Worm (Caenorhabditis elegans) whole organism, L2 larva: ENCODE measurements around the gene M02D8.3.
"Not testable (repeated sequence)": the region's sequence is repeated elsewhere in the genome, so short reads cannot be mapped to it uniquely, and the experiment has no call there.

Experiments used
- C34F6.9 ChIP-seq: fragments of 150-350 bp; optimal IDR thresholded peaks from 2 replicates; lab custom pipeline; 2014; ENCODE audit warnings: missing biosample characterization, missing genetic modification characterization
- F13H6.1 ChIP-seq: sonication (generic microtip); optimal IDR thresholded peaks from 2 replicates; lab custom pipeline; 2016; ENCODE audit warnings: missing genetic modification characterization, missing compliant biosample characterization
- R02D3.7 ChIP-seq: fragments of 150-350 bp; optimal IDR thresholded peaks from 2 replicates; lab custom pipeline; 2014; ENCODE audit warnings: missing biosample characterization, missing genetic modification characterization
- Y55F3AM.14 ChIP-seq: fragments of 200-800 bp; sonication (Bioruptor generic); optimal IDR thresholded peaks from 2 replicates; lab custom pipeline; 2018; ENCODE audit warnings: mild to moderate bottlenecking, missing genetic modification characterization, missing compliant biosample characterization
- ZK546.5 ChIP-seq: sonication (generic microtip); optimal IDR thresholded peaks from 2 replicates; lab custom pipeline; 2017; ENCODE audit warnings: missing biosample characterization, missing genetic modification characterization
- alr-1 ChIP-seq: fragments of 150-350 bp; optimal IDR thresholded peaks from 2 replicates; lab custom pipeline; 2014; ENCODE audit warnings: missing biosample characterization, missing genetic modification characterization
- aly-2 ChIP-seq: fragments of 150-350 bp; optimal IDR thresholded peaks from 2 replicates; lab custom pipeline; 2014; ENCODE audit warnings: missing biosample characterization, missing genetic modification characterization
- ama-1 ChIP-seq: fragments of 150-350 bp; optimal IDR thresholded peaks from 2 replicates; lab custom pipeline; 2018; ENCODE audit warnings: inconsistent platforms
- blmp-1 ChIP-seq: sonication (generic microtip); optimal IDR thresholded peaks from 2 replicates; lab custom pipeline; 2017; ENCODE audit warnings: missing genetic modification characterization, mild to moderate bottlenecking, missing compliant biosample characterization, antibody characterized with exemption, moderate library complexity; ENCODE audit not compliant: insufficient read depth
- ceh-16 ChIP-seq: fragments of 150-350 bp; optimal IDR thresholded peaks from 2 replicates; lab custom pipeline; 2014; ENCODE audit warnings: missing biosample characterization, missing genetic modification characterization
- ceh-82 ChIP-seq: fragments of 150-350 bp; optimal IDR thresholded peaks from 2 replicates; lab custom pipeline; 2014; ENCODE audit warnings: missing biosample characterization, missing genetic modification characterization
- crh-2 ChIP-seq: sonication (generic microtip); optimal IDR thresholded peaks from 2 replicates; lab custom pipeline; 2017; ENCODE audit warnings: missing biosample characterization, missing genetic modification characterization
- dmd-4 ChIP-seq: sonication (generic microtip); optimal IDR thresholded peaks from 2 replicates; lab custom pipeline; 2017; ENCODE audit warnings: missing biosample characterization, missing genetic modification characterization
- egl-27 ChIP-seq: sonication (generic microtip); optimal IDR thresholded peaks from 3 replicates; lab custom pipeline; 2017; ENCODE audit warnings: missing biosample characterization, missing genetic modification reagents, missing genetic modification characterization
- elt-1 ChIP-seq: fragments of 150-350 bp; optimal IDR thresholded peaks from 2 replicates; lab custom pipeline; 2014; ENCODE audit warnings: missing biosample characterization, missing genetic modification characterization
- elt-3 ChIP-seq: sonication (generic microtip); optimal IDR thresholded peaks from 2 replicates; lab custom pipeline; 2017; ENCODE audit warnings: missing biosample characterization, missing genetic modification characterization
- fos-1 ChIP-seq: fragments of 150-350 bp; optimal IDR thresholded peaks from 2 replicates; lab custom pipeline; 2014; ENCODE audit warnings: missing biosample characterization, missing genetic modification characterization
- gmeb-1 ChIP-seq: fragments of 150-350 bp; optimal IDR thresholded peaks from 2 replicates; lab custom pipeline; 2014; ENCODE audit warnings: missing biosample characterization, missing genetic modification characterization
- lin-11 ChIP-seq: fragments of 150-350 bp; sonication (generic microtip); optimal IDR thresholded peaks from 2 replicates; lab custom pipeline; 2014; ENCODE audit warnings: missing biosample characterization, missing genetic modification characterization, inconsistent platforms, mixed read lengths
- lin-13 ChIP-seq: fragments of 150-350 bp; optimal IDR thresholded peaks from 2 replicates; lab custom pipeline; 2014; ENCODE audit warnings: missing biosample characterization, missing genetic modification reagents, missing genetic modification characterization
- lin-39 ChIP-seq: fragments of 150-350 bp; optimal IDR thresholded peaks from 2 replicates; lab custom pipeline; 2014; ENCODE audit warnings: missing biosample characterization, missing genetic modification reagents, missing genetic modification characterization
- lsy-2 ChIP-seq, 2 experiments: fragments of 150-350 bp in 1 of 2; sonication (generic microtip) in 1 of 2; optimal IDR thresholded peaks; 2 replicates each; lab custom pipeline; 2014 to 2017; ENCODE audit warnings: missing biosample characterization in 2 of 2, missing genetic modification characterization in 2 of 2
- mab-5 ChIP-seq: fragments of 150-350 bp; optimal IDR thresholded peaks from 2 replicates; lab custom pipeline; 2014; ENCODE audit warnings: missing biosample characterization, missing genetic modification characterization
- mbf-1 ChIP-seq: sonication (generic microtip); optimal IDR thresholded peaks from 2 replicates; lab custom pipeline; 2017; ENCODE audit warnings: missing biosample characterization, missing genetic modification characterization
- mdl-1 ChIP-seq, 2 experiments: fragments of 150-350 bp in 1 of 2; sonication (generic microtip) in 1 of 2; optimal IDR thresholded peaks; 2 replicates each; lab custom pipeline; 2017; ENCODE audit warnings: missing biosample characterization in 2 of 2, missing genetic modification characterization in 2 of 2
- nhr-10 ChIP-seq: sonication (generic microtip); optimal IDR thresholded peaks from 2 replicates; lab custom pipeline; 2017; ENCODE audit warnings: missing biosample characterization, missing genetic modification characterization
- nhr-11 ChIP-seq: fragments of 150-350 bp; optimal IDR thresholded peaks from 2 replicates; lab custom pipeline; 2014; ENCODE audit warnings: missing biosample characterization, missing genetic modification characterization
- nhr-12 ChIP-seq: fragments of 150-350 bp; optimal IDR thresholded peaks from 2 replicates; lab custom pipeline; 2014; ENCODE audit warnings: missing biosample characterization, missing genetic modification characterization
- nhr-129 ChIP-seq: fragments of 150-350 bp; optimal IDR thresholded peaks from 2 replicates; lab custom pipeline; 2014; ENCODE audit warnings: missing biosample characterization, missing genetic modification characterization
- nhr-21 ChIP-seq: fragments of 150-350 bp; optimal IDR thresholded peaks from 2 replicates; lab custom pipeline; 2014; ENCODE audit warnings: missing biosample characterization, missing genetic modification characterization
- nhr-23 ChIP-seq: fragments of 150-350 bp; optimal IDR thresholded peaks from 2 replicates; lab custom pipeline; 2014; ENCODE audit warnings: missing biosample characterization, missing genetic modification reagents, missing genetic modification characterization
- nhr-237 ChIP-seq: fragments of 150-350 bp; optimal IDR thresholded peaks from 2 replicates; lab custom pipeline; 2014; ENCODE audit warnings: missing biosample characterization, missing genetic modification characterization
- nhr-25 ChIP-seq: fragments of 150-350 bp; sonication (generic microtip); optimal IDR thresholded peaks from 3 replicates; lab custom pipeline; 2014; ENCODE audit warnings: missing biosample characterization, missing genetic modification characterization
- nhr-6 ChIP-seq: fragments of 150-350 bp; optimal IDR thresholded peaks from 2 replicates; lab custom pipeline; 2014; ENCODE audit warnings: missing biosample characterization, missing genetic modification characterization
- nhr-77 ChIP-seq: fragments of 150-350 bp; optimal IDR thresholded peaks from 2 replicates; lab custom pipeline; 2014; ENCODE audit warnings: missing biosample characterization, missing genetic modification characterization
- peb-1 ChIP-seq: fragments of 150-350 bp; optimal IDR thresholded peaks from 2 replicates; lab custom pipeline; 2014; ENCODE audit warnings: missing biosample characterization, missing genetic modification characterization
- sem-4 ChIP-seq: fragments of 150-350 bp; optimal IDR thresholded peaks from 2 replicates; lab custom pipeline; 2014; ENCODE audit warnings: missing biosample characterization, missing genetic modification reagents, missing genetic modification characterization
- skn-1 ChIP-seq: sonication (generic microtip); optimal IDR thresholded peaks from 2 replicates; lab custom pipeline; 2017; ENCODE audit warnings: missing biosample characterization, missing genetic modification characterization
- sma-3 ChIP-seq: sonication (generic microtip); optimal IDR thresholded peaks from 2 replicates; lab custom pipeline; 2016; ENCODE audit warnings: missing genetic modification reagents, missing genetic modification characterization, missing compliant biosample characterization
- sma-9 ChIP-seq, 2 experiments: fragments of 150-350 bp in 1 of 2; sonication (generic microtip) in 1 of 2; optimal IDR thresholded peaks; 2 replicates each; lab custom pipeline; 2014 to 2016; ENCODE audit warnings: missing genetic modification characterization in 2 of 2, mild to moderate bottlenecking in 1 of 2, missing biosample characterization in 1 of 2, missing compliant biosample characterization in 1 of 2, missing genetic modification reagents in 1 of 2, moderate library complexity in 1 of 2
- snpc-4 ChIP-seq: fragments of 150-350 bp; optimal IDR thresholded peaks from 2 replicates; lab custom pipeline; 2014; ENCODE audit warnings: missing biosample characterization, missing genetic modification characterization
- unc-39 ChIP-seq: fragments of 150-350 bp; optimal IDR thresholded peaks from 2 replicates; lab custom pipeline; 2014; ENCODE audit warnings: missing biosample characterization, missing genetic modification characterization
- unc-55 ChIP-seq: fragments of 150-350 bp; sonication (generic microtip); optimal IDR thresholded peaks from 3 replicates; lab custom pipeline; 2014; ENCODE audit warnings: missing biosample characterization, missing genetic modification reagents, missing genetic modification characterization
- unc-62 ChIP-seq: fragments of 150-350 bp; optimal IDR thresholded peaks from 2 replicates; lab custom pipeline; 2014; ENCODE audit warnings: missing biosample characterization, missing genetic modification reagents, missing genetic modification characterization
- zag-1 ChIP-seq: fragments of 150-350 bp; optimal IDR thresholded peaks from 2 replicates; lab custom pipeline; 2014; ENCODE audit warnings: missing biosample characterization, missing genetic modification characterization
- ztf-1 ChIP-seq: fragments of 200-800 bp; sonication (Bioruptor generic); conservative IDR thresholded peaks from 2 replicates; pipeline ENCODE4 v1.3.6; 2022; ENCODE audit warnings: missing genetic modification characterization, missing compliant biosample characterization
- ztf-11 ChIP-seq: sonication (generic microtip); optimal IDR thresholded peaks from 2 replicates; lab custom pipeline; 2017; ENCODE audit warnings: missing biosample characterization, missing genetic modification characterization
- ztf-4 ChIP-seq: fragments of 150-350 bp; optimal IDR thresholded peaks from 2 replicates; lab custom pipeline; 2014; ENCODE audit warnings: missing biosample characterization, missing genetic modification characterization

Gene M02D8.3

DNA sequence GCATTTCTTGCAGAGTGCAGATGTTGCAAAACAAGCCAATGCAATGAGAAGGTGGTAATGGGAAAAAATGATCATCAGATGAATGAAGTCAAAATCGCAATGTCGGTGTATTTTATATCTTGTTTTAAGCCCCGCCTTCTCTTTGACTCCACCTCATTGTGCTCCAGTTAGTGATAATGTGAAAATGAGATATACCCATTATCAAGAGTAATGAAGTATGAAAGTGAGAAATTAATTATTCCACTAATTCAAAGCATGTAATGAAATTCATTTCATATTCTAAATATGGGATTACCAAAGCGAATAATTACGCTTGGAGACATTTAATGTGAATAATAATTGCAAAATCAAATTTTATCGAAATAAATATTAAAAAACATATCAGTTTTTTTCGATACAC lies 5.0 kb downstream of the M02D8.3 start, which contains the start of gene M02D8.6:
M02D8.6 (minus strand) TSS at position 101 of the 400 bp plus-strand sequence.
- not testable (repeated sequence) for TF ChIP-seq lsy-2 (tag; optimal IDR thresholded peaks at IDR 0.05; lab: Kevin White, UChicago); nhr-10; mab-5 (tag; lab: Kevin White, UChicago)

DNA sequence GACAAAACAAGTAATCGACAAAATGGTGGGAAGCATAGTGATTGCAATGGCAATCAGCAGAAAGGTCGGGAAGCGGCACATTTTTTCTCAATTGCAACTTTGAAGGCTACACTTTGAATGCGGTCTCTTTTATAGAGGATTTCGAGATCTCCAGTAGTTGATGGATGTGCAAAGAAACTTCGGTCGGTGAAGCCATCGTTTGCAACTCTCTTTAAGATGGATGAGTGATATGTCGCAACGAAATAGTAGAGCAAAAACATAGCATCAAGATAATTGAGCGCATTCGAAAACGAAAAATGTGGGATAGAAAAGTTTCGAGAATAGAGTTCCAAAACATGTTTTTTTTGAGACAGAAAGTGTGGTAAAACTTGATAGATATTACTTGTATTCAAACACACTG lies 9.5 kb downstream of the M02D8.3 start, which contains the start of gene EGAP4.1:
EGAP4.1 (minus strand) TSS at position 101 of the 400 bp plus-strand sequence.
- no peak for TF ChIP-seq ztf-1
- TF ChIP-seq nhr-129, result no peak
- no peak for TF ChIP-seq elt-3 (tag; lab: Kevin White, UChicago)
- TF ChIP-seq Y55F3AM.14 (GFP tag; lab: Kevin White, UChicago), result no peak
- no peak for TF ChIP-seq ZK546.5
- TF ChIP-seq F13H6.1, result no peak
- no peak for TF ChIP-seq lin-11 (tag; lab: Kevin White, UChicago)
- TF ChIP-seq nhr-6, result no peak
- TF ChIP-seq dmd-4 (tag; lab: Kevin White, UChicago), result no peak
- no peak for TF ChIP-seq nhr-11 (tag; lab: Kevin White, UChicago)
- TF ChIP-seq R02D3.7 (tag; lab: Kevin White, UChicago), result no peak
- TF ChIP-seq nhr-21 (tag; lab: Kevin White, UChicago), result no peak
- no peak for TF ChIP-seq ceh-16 (tag; lab: Kevin White, UChicago)
- TF ChIP-seq nhr-12, result no peak

- TF ChIP-seq unc-62 (GFP tag; lab: Kevin White, UChicago) (no peak), nhr-237 (tag; lab: Kevin White, UChicago) (no peak), fos-1 (tag; lab: Kevin White, UChicago) (no peak), R02D3.7 (tag; lab: Kevin White, UChicago) (no peak), nhr-21 (tag; lab: Kevin White, UChicago) (no peak), nhr-77 (tag; lab: Kevin White, UChicago) (no peak), lin-39 (tag; lab: Kevin White, UChicago) (no peak), ceh-16 (tag; lab: Kevin White, UChicago) (no peak), Y55F3AM.14 (GFP tag; lab: Kevin White, UChicago) (no peak), unc-55 (GFP tag; lab: Kevin White, UChicago) (no peak), lsy-2 (tag; optimal IDR thresholded peaks at IDR 0.05; lab: Kevin White, UChicago) (peak in 1 of 2 experiments; percentile 35), aly-2 (no peak), skn-1 (no peak), nhr-6 (no peak), gmeb-1 (tag; lab: Kevin White, UChicago) (no peak), nhr-25 (tag; lab: Kevin White, UChicago) (no peak), ztf-4 (tag; lab: Kevin White, UChicago) (no peak), nhr-12 (no peak), dmd-4 (tag; lab: Kevin White, UChicago) (no peak), lin-13 (peak; percentile 6), nhr-23 (tag; lab: Kevin White, UChicago) (no peak), mab-5 (tag; lab: Kevin White, UChicago) (no peak), F13H6.1 (peak; percentile 83), crh-2 (no peak), blmp-1 (tag; lab: Kevin White, UChicago) (no peak), mdl-1 (tag; optimal IDR thresholded peaks at IDR 0.05; lab: Kevin White, UChicago) (no peak), ceh-82 (tag; lab: Kevin White, UChicago) (no peak), elt-1 (tag; lab: Kevin White, UChicago) (no peak), elt-3 (tag; lab: Kevin White, UChicago) (no peak), ztf-1 (no peak), sma-9 (GFP tag; optimal IDR thresholded peaks at IDR 0.05; lab: Kevin White, UChicago) (peak; percentile 46), sma-9 (tag; optimal IDR thresholded peaks at IDR 0.05; lab: Kevin White, UChicago) (no peak), zag-1 (no peak), alr-1 (tag; lab: Kevin White, UChicago) (no peak), C34F6.9 (no peak), sma-3 (GFP tag; lab: Kevin White, UChicago) (no peak), mbf-1 (tag; lab: Kevin White, UChicago) (no peak), lin-11 (tag; lab: Kevin White, UChicago) (no peak), nhr-11 (tag; lab: Kevin White, UChicago) (no peak), egl-27 (no peak), ama-1 (no peak), ztf-11 (tag; lab: Kevin White, UChicago) (no peak), nhr-129 (peak; percentile 59), sem-4 (tag; lab: Kevin White, UChicago) (peak; percentile 22), peb-1 (tag; lab: Kevin White, UChicago) (no peak), unc-39 (tag; lab: Kevin White, UChicago) (no peak), nhr-10 (no peak), snpc-4 (peak; percentile 33), ZK546.5 (no peak)
Observed at ce11 chrX:8723840-8724239, 13.0 kb downstream of the M02D8.3 start.
